Fruit fly (Drosophila melanogaster) Kc167 (cell line): ENCODE results near the gene CG42821.
"Not testable (repeated sequence)": the region's sequence is repeated elsewhere in the genome, so short reads cannot be mapped to it uniquely, and the experiment has no call there.

ENCODE experiments used
- Myc ChIP-seq: fragments of >200 bp; optimal IDR thresholded peaks from 2 replicates; lab custom pipeline; 2017; ENCODE audit warnings: missing external identifiers
- Sin3A ChIP-seq: fragments of >200 bp; optimal IDR thresholded peaks from 2 replicates; lab custom pipeline; 2018; ENCODE audit warnings: missing external identifiers
- h ChIP-seq: fragments of >200 bp; optimal IDR thresholded peaks from 3 replicates; lab custom pipeline; 2018; ENCODE audit warnings: missing external identifiers
- insv ChIP-seq: fragments of >200 bp; optimal IDR thresholded peaks from 3 replicates; lab custom pipeline; 2018; ENCODE audit warnings: missing external identifiers
- psq ChIP-seq: fragments of >200 bp; optimal IDR thresholded peaks from 2 replicates; lab custom pipeline; 2017; ENCODE audit warnings: missing external identifiers
- ttk ChIP-seq: sonication (Bioruptor generic); optimal IDR thresholded peaks from 2 replicates; lab custom pipeline; 2017; ENCODE audit warnings: missing external identifiers

CG42821 gene

DNA sequence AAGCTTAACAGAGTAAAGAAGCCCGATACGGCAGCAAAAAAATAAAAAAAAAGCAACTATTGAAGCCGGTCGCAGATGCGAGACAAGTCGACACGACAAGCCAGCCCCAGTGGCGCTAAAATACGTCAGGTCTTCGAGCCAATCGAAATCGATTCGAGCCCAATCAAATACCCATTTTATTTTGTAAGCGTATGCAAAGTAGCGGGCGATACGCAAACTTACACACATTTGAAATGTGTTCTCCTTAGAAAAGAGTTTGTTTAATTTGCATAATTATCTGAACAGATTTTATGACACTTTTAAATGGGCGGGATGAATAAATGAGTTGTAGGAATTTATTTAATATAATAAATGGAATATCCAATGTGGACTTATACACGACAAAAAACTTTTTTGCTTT lies 34.7 kb downstream of the CG42821 start:
- TF ChIP-seq insv (lab: Kevin White, UChicago) = no peak
- TF ChIP-seq ttk (lab: Kevin White, UChicago) = no peak

DNA sequence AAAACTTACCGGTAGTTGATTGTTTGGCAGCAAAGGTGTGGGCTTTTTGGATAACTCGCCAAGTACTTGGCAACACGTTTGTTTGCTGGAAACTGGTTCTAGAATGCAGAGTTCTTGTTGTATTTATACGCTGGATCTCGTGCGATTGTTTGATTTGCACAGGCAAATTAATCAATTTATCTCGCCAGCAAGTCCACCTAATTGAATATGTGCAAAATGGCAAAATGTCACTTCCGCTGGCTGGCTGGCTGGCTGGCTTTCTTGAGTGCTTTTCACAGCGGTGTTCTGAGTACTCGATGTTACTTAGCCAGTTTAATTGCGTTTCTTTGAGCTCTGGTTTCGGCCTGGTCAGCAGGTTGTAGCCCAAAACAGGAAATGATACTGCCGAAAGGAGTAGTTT lies 35.9 kb downstream of the CG42821 start, which contains the start of gene Eh:
TSS of gene Eh (minus strand) at position 101 of the 400 bp plus-strand sequence.
- no peak for TF ChIP-seq Myc (lab: Kevin White, UChicago)
- TF ChIP-seq h = no peak
- TF ChIP-seq ttk (lab: Kevin White, UChicago) = no peak

DNA sequence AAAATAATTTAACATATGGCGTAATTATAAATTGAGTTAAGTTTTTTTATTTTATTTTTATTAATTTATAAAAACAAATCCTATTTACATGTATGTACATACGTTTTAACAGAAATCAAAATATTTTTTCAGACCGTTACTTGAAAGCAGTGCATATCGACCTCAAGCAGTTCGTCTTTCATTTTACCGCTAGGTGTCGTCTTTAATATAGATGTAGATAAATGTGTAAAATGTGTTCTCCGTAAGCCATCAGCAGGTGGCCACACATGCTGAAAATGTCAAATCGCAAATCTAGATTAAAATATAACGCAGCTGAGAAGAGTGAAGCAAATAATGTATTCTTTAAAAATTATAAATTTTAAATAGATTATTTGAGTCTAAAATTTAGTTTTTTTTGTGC lies 36.5 kb downstream of the CG42821 start:
- no peak for TF ChIP-seq Sin3A (lab: Kevin White, UChicago)
- TF ChIP-seq psq = no peak
- no peak for TF ChIP-seq Myc (lab: Kevin White, UChicago)
- no peak for TF ChIP-seq h
- TF ChIP-seq insv (lab: Kevin White, UChicago) = no peak
- no peak for TF ChIP-seq ttk (lab: Kevin White, UChicago)

DNA sequence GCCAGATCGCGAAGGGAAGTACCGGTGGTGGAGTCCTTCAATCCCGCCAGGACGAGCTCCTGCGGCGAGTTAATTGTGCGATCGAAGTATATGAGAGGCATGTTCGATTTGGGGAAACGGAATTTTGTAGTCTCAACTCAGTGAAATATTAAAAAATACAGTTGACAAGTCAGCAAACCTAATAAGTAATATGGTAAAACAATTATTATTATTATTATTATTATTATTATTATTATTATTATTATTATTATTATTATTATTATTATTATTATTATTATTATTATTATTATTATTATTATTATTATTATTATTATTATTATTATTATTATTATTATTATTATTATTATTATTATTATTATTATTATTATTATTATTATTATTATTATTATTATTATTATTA lies 43.8 kb downstream of the CG42821 start, which contains the start of gene CG14330:
TSS of gene CG14330 (minus strand) at position 101 of the 400 bp plus-strand sequence.
- TF ChIP-seq h; Sin3A (lab: Kevin White, UChicago); ttk (lab: Kevin White, UChicago): not testable (repeated sequence)
